Worm (Caenorhabditis elegans) whole organism, young adult: Measurements from ENCODE around the gene T21B4.3.

Experiments
- F57A8.1 ChIP-seq: fragments of 200-800 bp; sonication (Bioruptor generic); optimal IDR thresholded peaks from 2 replicates; lab custom pipeline; 2018; ENCODE audit warnings: mild to moderate bottlenecking, missing genetic modification characterization, moderate library complexity, missing compliant biosample characterization
- aptf-2 ChIP-seq: fragments of 200-800 bp; sonication (Bioruptor generic); conservative IDR thresholded peaks from 2 replicates; pipeline ENCODE4 v1.3.6; 2022; ENCODE audit warnings: missing genetic modification reagents, missing genetic modification characterization, missing compliant biosample characterization
- lag-1 ChIP-seq: fragments of 200-800 bp; sonication (Bioruptor generic); IDR thresholded peaks from 2 replicates; pipeline ENCODE4 v1.3.6; 2022; ENCODE audit warnings: missing genetic modification reagents, missing genetic modification characterization, missing compliant biosample characterization

DNA sequence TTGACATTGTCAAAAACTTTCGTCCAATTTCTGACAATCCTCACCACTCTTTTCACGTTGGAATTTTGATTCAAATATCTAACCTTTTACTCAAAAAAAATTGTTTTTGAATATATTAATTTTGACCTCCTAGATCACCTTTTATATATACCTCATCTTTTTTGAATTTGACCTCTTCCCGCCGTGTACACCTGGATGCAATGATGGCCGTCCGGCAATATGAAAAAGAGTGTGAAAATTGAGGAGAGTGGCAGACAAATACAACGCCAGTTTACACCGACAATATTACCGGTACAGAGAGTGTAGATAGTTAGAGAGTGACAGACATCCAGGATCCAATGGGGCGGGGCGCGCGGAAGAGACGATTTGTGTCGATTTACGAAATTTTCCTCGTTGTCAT lies 22.7 kb upstream of the T21B4.3 start, which contains the start of gene ceh-99:
- TF ChIP-seq lag-1, result no peak
- TF ChIP-seq aptf-2 (GFP tag; lab: Robert Waterston, UW), result no peak
- no peak for TF ChIP-seq F57A8.1
